Worm (Caenorhabditis elegans) whole organism, young adult: ENCODE data around the gene polq-1.

Source experiments
- egl-18 ChIP-seq: fragments of 200-800 bp; sonication (Bioruptor generic); IDR thresholded peaks from 2 replicates; pipeline ENCODE4 v1.3.6; 2022; ENCODE audit warnings: missing genetic modification reagents, missing genetic modification characterization, missing compliant biosample characterization
- gei-17 ChIP-seq: fragments of 200-800 bp; sonication (Bioruptor generic); optimal IDR thresholded peaks from 2 replicates; lab custom pipeline; 2018; ENCODE audit warnings: mild to moderate bottlenecking, missing genetic modification characterization, missing compliant biosample characterization
- mel-28 ChIP-seq: sonication (generic microtip); optimal IDR thresholded peaks from 2 replicates; lab custom pipeline; 2016; ENCODE audit warnings: borderline replicate concordance, mild to moderate bottlenecking, missing genetic modification characterization, missing compliant biosample characterization

DNA sequence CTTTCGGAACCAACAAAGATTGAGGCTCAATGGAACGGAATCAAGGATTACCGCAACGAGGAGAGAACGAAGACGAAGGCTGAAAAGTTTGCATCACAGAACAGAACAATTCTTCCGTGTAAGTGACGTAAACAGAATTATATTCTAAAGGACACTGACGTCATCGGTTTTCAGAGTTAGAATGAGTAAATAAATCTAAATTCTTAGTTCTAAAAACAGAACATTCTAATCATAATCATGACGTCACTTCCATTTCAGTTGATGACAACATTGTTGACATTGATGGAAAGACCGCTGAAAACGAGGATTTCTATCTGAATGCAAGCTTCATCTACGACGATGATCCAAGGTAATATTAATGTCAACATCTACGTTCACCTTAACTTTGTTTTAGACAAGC is 39.0 kb downstream of the polq-1 start:
- no peak for TF ChIP-seq gei-17 (GFP tag; lab: Kevin White, UChicago)
- TF ChIP-seq mel-28 (tag; lab: Kevin White, UChicago), result no peak
- TF ChIP-seq egl-18 (GFP tag; lab: Robert Waterston, UW), result no peak
